Worm (Caenorhabditis elegans) whole organism, early embryonic: ENCODE results near the gene frpr-8.

Experiments
- F13C5.2 ChIP-seq: sonication (generic microtip); optimal IDR thresholded peaks from 2 replicates; lab custom pipeline; 2017; ENCODE audit warnings: mild to moderate bottlenecking, missing genetic modification characterization, inconsistent platforms, missing compliant biosample characterization
- ama-1 ChIP-seq: fragments of 150-350 bp; optimal IDR thresholded peaks from 2 replicates; lab custom pipeline; 2014
- hmbx-1 ChIP-seq: sonication (generic microtip); optimal IDR thresholded peaks from 2 replicates; lab custom pipeline; 2016; ENCODE audit warnings: mild to moderate bottlenecking, missing genetic modification characterization, missing compliant biosample characterization

DNA sequence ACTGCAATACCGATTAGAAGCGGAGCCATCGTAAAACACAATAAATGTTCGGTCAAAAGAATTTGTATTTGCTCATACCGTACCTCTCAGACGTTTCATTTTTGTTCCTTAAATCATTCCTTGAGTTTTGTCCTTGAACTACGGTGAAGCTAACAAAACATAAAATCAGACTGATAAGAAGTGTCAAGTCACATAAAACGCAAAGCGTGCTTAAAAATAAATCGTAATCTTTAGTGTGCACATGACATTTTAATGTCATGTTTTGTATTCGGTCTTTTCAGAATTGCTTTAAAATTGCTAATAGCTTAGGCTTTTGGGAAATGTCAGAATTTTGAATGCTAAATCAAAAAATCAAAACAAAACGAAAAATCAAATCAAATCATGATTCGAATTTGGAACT is 15.0 kb downstream of the frpr-8 start:
- TF ChIP-seq hmbx-1 (no peak), ama-1 (lab: Kevin White, UChicago) (no peak), F13C5.2 (tag; lab: Kevin White, UChicago) (no peak)
